Fruit fly (Drosophila melanogaster) whole organism, prepupa: ENCODE results near the gene pie.

Experiments used
- Blimp-1 ChIP-seq: fragments of 200-800 bp; sonication (Bioruptor generic); optimal IDR thresholded peaks from 3 replicates; lab custom pipeline; 2017; ENCODE audit warnings: missing biosample characterization, missing genetic modification characterization, mild to moderate bottlenecking, moderate library complexity, missing genetic modification reagents
- CG10631 ChIP-seq: fragments of 200-800 bp; sonication (Bioruptor generic); optimal IDR thresholded peaks from 2 replicates; lab custom pipeline; 2016; ENCODE audit warnings: missing biosample characterization, missing genetic modification characterization
- CG10669 ChIP-seq: fragments of 200-800 bp; sonication (Bioruptor generic); optimal IDR thresholded peaks from 3 replicates; lab custom pipeline; 2018; ENCODE audit warnings: missing biosample characterization, mild to moderate bottlenecking, missing genetic modification characterization, moderate library complexity
- CG11294 ChIP-seq: fragments of 200-800 bp; sonication (Bioruptor generic); IDR thresholded peaks from 2 replicates; pipeline ENCODE4 v1.3.6; 2022; ENCODE audit warnings: missing biosample characterization, missing genetic modification characterization
- CG15336 ChIP-seq: fragments of 200-800 bp; sonication (Bioruptor generic); IDR thresholded peaks from 2 replicates; pipeline ENCODE4 v1.3.6; 2022; ENCODE audit warnings: missing biosample characterization, missing genetic modification characterization
- CG1621 ChIP-seq: fragments of 200-800 bp; sonication (Bioruptor generic); optimal IDR thresholded peaks from 3 replicates; lab custom pipeline; 2018; ENCODE audit warnings: missing biosample characterization, mild to moderate bottlenecking, missing genetic modification characterization
- CG16779 ChIP-seq: fragments of 200-800 bp; sonication (Bioruptor generic); optimal IDR thresholded peaks from 3 replicates; lab custom pipeline; 2017; ENCODE audit warnings: missing biosample characterization, mild to moderate bottlenecking, missing genetic modification characterization
- CG3032 ChIP-seq: fragments of 200-800 bp; optimal IDR thresholded peaks from 2 replicates; lab custom pipeline; 2019; ENCODE audit warnings: missing biosample characterization, mild to moderate bottlenecking, missing genetic modification characterization, moderate library complexity
- CG31627 ChIP-seq: fragments of 200-800 bp; sonication (Bioruptor generic); optimal IDR thresholded peaks from 3 replicates; lab custom pipeline; 2016; ENCODE audit warnings: missing biosample characterization, missing genetic modification characterization
- CG32006 ChIP-seq: fragments of 200-800 bp; sonication (Bioruptor generic); optimal IDR thresholded peaks from 3 replicates; lab custom pipeline; 2017; ENCODE audit warnings: missing biosample characterization, mild to moderate bottlenecking, missing genetic modification characterization
- CG3919 ChIP-seq: fragments of 200-800 bp; sonication (Bioruptor generic); optimal IDR thresholded peaks from 3 replicates; lab custom pipeline; 2016; ENCODE audit warnings: missing biosample characterization, missing genetic modification characterization
- CG4318 ChIP-seq: fragments of 200-800 bp; sonication (Bioruptor generic); optimal IDR thresholded peaks from 3 replicates; lab custom pipeline; 2017; ENCODE audit warnings: missing biosample characterization, mild to moderate bottlenecking, missing genetic modification characterization
- CG6163 ChIP-seq: fragments of 200-800 bp; sonication (Bioruptor generic); IDR thresholded peaks from 3 replicates; pipeline ENCODE4 v1.3.6; 2022; ENCODE audit warnings: missing biosample characterization, missing genetic modification characterization
- CG6276 ChIP-seq: fragments of 200-800 bp; sonication (Bioruptor generic); optimal IDR thresholded peaks from 2 replicates; lab custom pipeline; 2017; ENCODE audit warnings: missing biosample characterization, mild to moderate bottlenecking, missing genetic modification characterization
- CG6854 ChIP-seq: fragments of 200-800 bp; sonication (Bioruptor generic); optimal IDR thresholded peaks from 2 replicates; lab custom pipeline; 2017; ENCODE audit warnings: missing biosample characterization, mild to moderate bottlenecking, missing genetic modification characterization
- CG7368 ChIP-seq: fragments of 200-800 bp; sonication (Bioruptor generic); optimal IDR thresholded peaks from 3 replicates; lab custom pipeline; 2016; ENCODE audit warnings: missing biosample characterization, missing genetic modification characterization
- CG8119 ChIP-seq: fragments of 200-800 bp; sonication (Bioruptor generic); IDR thresholded peaks from 3 replicates; pipeline ENCODE4 v1.3.6; 2022; ENCODE audit warnings: missing biosample characterization, missing genetic modification characterization
- CG8319 ChIP-seq: fragments of 200-800 bp; sonication (Bioruptor generic); optimal IDR thresholded peaks from 3 replicates; lab custom pipeline; 2016; ENCODE audit warnings: missing biosample characterization, missing genetic modification characterization
- CG8632 ChIP-seq: fragments of 200-800 bp; sonication (Bioruptor generic); optimal IDR thresholded peaks from 3 replicates; lab custom pipeline; 2016; ENCODE audit warnings: missing biosample characterization, missing genetic modification characterization
- CG9139 ChIP-seq: fragments of 200-800 bp; sonication (Bioruptor generic); optimal IDR thresholded peaks from 3 replicates; lab custom pipeline; 2017; ENCODE audit warnings: missing biosample characterization, mild to moderate bottlenecking, missing genetic modification characterization
- Eip78C ChIP-seq: fragments of 200-800 bp; sonication (Bioruptor generic); peaks from one replicate; lab custom pipeline; 2016; ENCODE audit warnings: missing biosample characterization, missing genetic modification characterization
- Eip93F ChIP-seq: fragments of 200-800 bp; sonication (Bioruptor generic); optimal IDR thresholded peaks from 2 replicates; lab custom pipeline; 2016; ENCODE audit warnings: missing biosample characterization, mild to moderate bottlenecking, missing genetic modification characterization
- Ets21C ChIP-seq: fragments of 200-800 bp; sonication (Bioruptor generic); optimal IDR thresholded peaks from 3 replicates; lab custom pipeline; 2016; ENCODE audit warnings: missing biosample characterization, missing genetic modification characterization
- Hr39 ChIP-seq: fragments of 200-800 bp; sonication (Bioruptor generic); optimal IDR thresholded peaks from 2 replicates; lab custom pipeline; 2016; ENCODE audit warnings: missing biosample characterization, missing genetic modification characterization
- Hr4 ChIP-seq: fragments of 200-800 bp; sonication (Bioruptor generic); optimal IDR thresholded peaks from 3 replicates; lab custom pipeline; 2016; ENCODE audit warnings: missing biosample characterization, missing genetic modification characterization
- Lpt ChIP-seq: fragments of 200-800 bp; sonication (Bioruptor generic); optimal IDR thresholded peaks from 3 replicates; lab custom pipeline; 2016; ENCODE audit warnings: missing biosample characterization, missing genetic modification characterization
- OdsH ChIP-seq: fragments of 200-800 bp; sonication (Bioruptor generic); optimal IDR thresholded peaks from 3 replicates; lab custom pipeline; 2016; ENCODE audit warnings: missing biosample characterization, missing genetic modification characterization
- Smox ChIP-seq: fragments of 200-800 bp; sonication (Bioruptor generic); optimal IDR thresholded peaks from 3 replicates; lab custom pipeline; 2016; ENCODE audit warnings: missing biosample characterization, missing genetic modification characterization
- Sox102F ChIP-seq: fragments of 200-800 bp; sonication (Bioruptor generic); optimal IDR thresholded peaks from 2 replicates; lab custom pipeline; 2016; ENCODE audit warnings: missing biosample characterization, mild to moderate bottlenecking, missing genetic modification characterization
- acj6 ChIP-seq: fragments of 200-800 bp; sonication (Bioruptor generic); optimal IDR thresholded peaks from 3 replicates; lab custom pipeline; 2016; ENCODE audit warnings: missing biosample characterization, missing genetic modification characterization
- cyc ChIP-seq: fragments of 200-800 bp; sonication (Bioruptor generic); optimal IDR thresholded peaks from 3 replicates; lab custom pipeline; 2016; ENCODE audit warnings: missing biosample characterization, missing genetic modification characterization
- dac ChIP-seq: fragments of 200-800 bp; sonication (Bioruptor generic); optimal IDR thresholded peaks from 2 replicates; lab custom pipeline; 2017; ENCODE audit warnings: missing biosample characterization, mild to moderate bottlenecking, missing genetic modification characterization
- dsx ChIP-seq: fragments of 200-800 bp; optimal IDR thresholded peaks from 3 replicates; lab custom pipeline; 2019; ENCODE audit warnings: missing biosample characterization, mild to moderate bottlenecking, missing genetic modification characterization, moderate library complexity; ENCODE audit not compliant: poor library complexity, severe bottlenecking
- eg ChIP-seq: fragments of 200-800 bp; sonication (Bioruptor generic); IDR thresholded peaks from 3 replicates; pipeline ENCODE4 v1.3.6; 2022; ENCODE audit warnings: missing biosample characterization, missing genetic modification characterization
- esn ChIP-seq: fragments of 200-800 bp; sonication (Bioruptor generic); optimal IDR thresholded peaks from 2 replicates; lab custom pipeline; 2016; ENCODE audit warnings: missing biosample characterization, mild to moderate bottlenecking, missing genetic modification characterization, moderate library complexity
- fd85E ChIP-seq: fragments of 200-800 bp; sonication (Bioruptor generic); optimal IDR thresholded peaks from 3 replicates; lab custom pipeline; 2016; ENCODE audit warnings: missing biosample characterization, missing genetic modification characterization
- fkh ChIP-seq: fragments of 200-800 bp; sonication (Bioruptor generic); optimal IDR thresholded peaks from 3 replicates; lab custom pipeline; 2017; ENCODE audit warnings: missing biosample characterization, mild to moderate bottlenecking, missing genetic modification characterization, moderate library complexity
- net ChIP-seq: fragments of 200-800 bp; sonication (Bioruptor generic); optimal IDR thresholded peaks from 3 replicates; lab custom pipeline; 2016; ENCODE audit warnings: missing biosample characterization, missing genetic modification characterization
- pdm3 ChIP-seq: fragments of 200-800 bp; sonication (Bioruptor generic); optimal IDR thresholded peaks from 3 replicates; lab custom pipeline; 2016; ENCODE audit warnings: missing biosample characterization, missing genetic modification characterization
- salr ChIP-seq, 2 experiments: fragments of 200-800 bp; sonication (Bioruptor generic); optimal IDR thresholded peaks; 3 replicates each; lab custom pipeline; 2016 to 2018; ENCODE audit warnings: missing biosample characterization in 2 of 2, missing genetic modification characterization in 2 of 2, mild to moderate bottlenecking in 1 of 2
- spab ChIP-seq: fragments of 200-800 bp; sonication (Bioruptor generic); optimal IDR thresholded peaks from 2 replicates; lab custom pipeline; 2017; ENCODE audit warnings: missing biosample characterization, mild to moderate bottlenecking, missing genetic modification characterization, missing genetic modification reagents
- ss ChIP-seq, 2 experiments: fragments of 200-800 bp; sonication (Bioruptor generic); optimal IDR thresholded peaks; 2 replicates in 1 of 2; 3 replicates in 1 of 2; lab custom pipeline; 2017 to 2018; ENCODE audit warnings: mild to moderate bottlenecking in 2 of 2, missing biosample characterization in 2 of 2, missing genetic modification characterization in 2 of 2, moderate library complexity in 1 of 2
- svp ChIP-seq: fragments of 200-800 bp; sonication (Bioruptor generic); peaks from one replicate; lab custom pipeline; 2016; ENCODE audit warnings: missing biosample characterization, missing genetic modification characterization
- topi ChIP-seq: fragments of 200-800 bp; sonication (Bioruptor generic); optimal IDR thresholded peaks from 3 replicates; lab custom pipeline; 2016; ENCODE audit warnings: missing biosample characterization, missing genetic modification characterization

The pie gene

DNA sequence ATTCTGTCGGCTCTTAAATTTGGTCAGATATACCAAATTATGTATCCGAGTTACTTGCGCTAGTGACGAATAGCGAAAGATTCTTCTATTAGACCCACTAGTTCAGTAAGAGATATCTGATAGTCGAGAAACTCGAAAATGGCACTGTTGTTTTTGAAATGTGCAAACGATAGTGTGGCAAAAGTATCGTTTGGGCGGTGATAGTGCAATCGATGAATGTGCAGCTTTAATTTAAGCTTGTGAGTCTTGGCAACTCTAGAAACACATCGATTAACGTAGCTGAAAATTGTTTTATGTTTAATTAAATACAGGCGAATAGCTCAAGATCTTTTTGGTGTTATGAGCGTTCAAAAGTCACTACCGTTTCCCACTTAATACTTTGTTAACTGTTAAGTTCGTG lies 14.7 kb upstream of the pie start, which contains the start of gene STUB1:
STUB1 (plus strand) TSS at position 232 of the 400 bp plus-strand sequence.
- TF ChIP-seq CG32006 (GFP tag; lab: Kevin White, UChicago) (no peak), topi (GFP tag; lab: Kevin White, UChicago) (no peak), Smox (no peak), Hr39 (no peak), CG31627 (peak; percentile 8), esn (GFP tag; lab: Kevin White, UChicago) (peak; percentile 36), acj6 (GFP tag; lab: Kevin White, UChicago) (no peak), fkh (GFP tag; lab: Kevin White, UChicago) (peak; percentile 14)

DNA sequence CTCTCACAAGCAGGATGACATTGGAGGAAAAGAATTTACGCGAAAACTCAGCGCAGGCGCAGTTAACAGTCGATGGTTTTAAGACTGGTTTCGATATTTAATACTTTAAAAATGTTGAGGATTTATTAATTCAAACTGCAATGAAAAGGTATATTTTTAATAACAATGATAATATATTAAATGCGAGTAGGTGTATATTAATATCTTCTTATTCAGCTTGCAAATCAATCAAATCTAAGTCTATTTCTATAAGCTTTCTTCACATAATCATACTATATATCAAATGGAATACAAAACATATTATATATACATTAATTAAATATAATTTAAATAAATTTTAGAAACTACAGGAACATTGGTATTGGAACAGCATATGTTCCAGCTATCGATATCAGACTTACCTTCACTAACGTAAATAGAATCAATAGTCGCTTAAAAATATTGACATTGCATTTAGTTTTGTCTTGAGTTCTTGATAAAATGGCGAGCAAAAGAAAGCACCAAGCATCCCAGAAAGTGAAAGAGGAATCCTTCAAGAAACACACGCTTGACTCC lies 13.1 kb upstream of the pie start, which contains the start of the genes TBC1D16 and holn1:
TBC1D16 (minus strand) TSS at position 51 of the 555 bp plus-strand sequence.
holn1 (plus strand) TSS at position 390 of the 555 bp plus-strand sequence.
- peak; percentile 96 for TF ChIP-seq fkh (GFP tag; lab: Kevin White, UChicago)
- no peak for TF ChIP-seq ss (GFP tag; optimal IDR thresholded peaks at IDR 0.05; lab: Kevin White, UChicago)

DNA sequence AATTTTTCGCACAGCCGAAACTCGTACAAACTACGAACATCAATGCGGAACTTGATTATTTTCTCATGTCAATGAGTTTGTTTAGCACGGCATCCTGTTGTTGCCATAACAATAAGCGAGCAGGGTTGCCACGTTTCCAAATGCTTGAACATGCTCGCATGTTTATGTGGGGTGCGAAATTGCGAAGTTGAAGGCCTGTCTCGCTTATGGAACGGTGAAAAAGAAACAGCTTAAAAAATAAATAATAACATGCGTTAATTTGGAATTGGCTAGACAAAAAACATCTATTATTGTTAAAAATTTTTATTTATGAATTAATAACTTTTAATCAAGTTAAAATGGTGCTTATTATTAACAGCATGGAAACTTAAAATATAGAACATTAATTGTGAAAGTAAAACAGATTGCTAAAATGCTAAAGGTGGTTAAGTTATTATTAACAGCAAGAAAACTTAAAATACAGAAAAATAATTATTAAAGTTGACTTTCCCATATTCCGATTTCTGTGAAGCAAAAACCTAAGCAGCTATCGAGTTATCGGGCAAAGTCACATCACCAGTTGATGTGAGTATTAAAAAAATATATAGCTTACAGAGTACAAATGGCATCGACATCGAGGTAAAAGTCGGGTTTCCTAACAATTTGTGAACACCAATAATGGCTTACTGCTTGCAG lies 8.4 kb upstream of the pie start, which contains the start of the genes Bug22 and TfIIB:
Bug22 (minus strand) TSS at position 117 of the 675 bp plus-strand sequence.
TfIIB (plus strand) TSS at position 537 of the 675 bp plus-strand sequence.
- TF ChIP-seq Lpt (GFP tag; lab: Kevin White, UChicago): no peak
- peak; percentile 78 for TF ChIP-seq cyc (GFP tag; lab: Kevin White, UChicago)
- no peak for TF ChIP-seq Ets21C
- TF ChIP-seq CG3032 (tag; lab: Kevin White, UChicago): peak; percentile 59
- TF ChIP-seq CG11294 (GFP tag; lab: Robert Waterston, UW): no peak
- peak; percentile 25 for TF ChIP-seq CG8319 (GFP tag; lab: Kevin White, UChicago)
- TF ChIP-seq Smox: no peak
- no peak for TF ChIP-seq CG9139
- TF ChIP-seq fkh (GFP tag; lab: Kevin White, UChicago): peak; percentile 68
- no peak for TF ChIP-seq Hr39
- no peak for TF ChIP-seq Sox102F
- TF ChIP-seq CG6163 (GFP tag; lab: Robert Waterston, UW): peak; percentile 71; the same call in 2 of the 3 replicates
- TF ChIP-seq CG15336: 0 out of 2 replicates have a peak, but pooled peaks have one; percentile 30
- TF ChIP-seq CG32006 (GFP tag; lab: Kevin White, UChicago): no peak
- peak; percentile 74 for TF ChIP-seq acj6 (GFP tag; lab: Kevin White, UChicago)
- TF ChIP-seq Blimp-1: no peak
- TF ChIP-seq dsx (GFP tag; lab: Kevin White, UChicago): no peak
- peak; percentile 75 for TF ChIP-seq CG31627
- TF ChIP-seq fd85E: no peak
- peak; percentile 82 for TF ChIP-seq esn (GFP tag; lab: Kevin White, UChicago)
- no peak for TF ChIP-seq pdm3
- TF ChIP-seq CG8119: no peak
- no peak for TF ChIP-seq CG6276 (GFP tag; lab: Kevin White, UChicago)
- no peak for TF ChIP-seq CG10669 (GFP tag; lab: Kevin White, UChicago)
- TF ChIP-seq salr (GFP tag; optimal IDR thresholded peaks at IDR 0.05; lab: Kevin White, UChicago): no peak
- TF ChIP-seq Eip93F (GFP tag; lab: Kevin White, UChicago): no peak
- TF ChIP-seq CG16779: no peak
- TF ChIP-seq dac: no peak
- TF ChIP-seq net (GFP tag; lab: Kevin White, UChicago): no peak
- no peak for TF ChIP-seq CG7368
- TF ChIP-seq CG6854 (GFP tag; lab: Kevin White, UChicago): no peak
- TF ChIP-seq spab (GFP tag; lab: Kevin White, UChicago): no peak
- TF ChIP-seq ss (GFP tag; optimal IDR thresholded peaks at IDR 0.05; lab: Kevin White, UChicago): no peak
- TF ChIP-seq topi (GFP tag; lab: Kevin White, UChicago): peak; percentile 69
- TF ChIP-seq eg (GFP tag; lab: Robert Waterston, UW): no peak; the same call in 2 of the 3 replicates
- TF ChIP-seq svp (GFP tag; lab: Kevin White, UChicago): no peak
- no peak for TF ChIP-seq Hr4 (GFP tag; lab: Kevin White, UChicago)
- TF ChIP-seq CG3919: no peak
- no peak for TF ChIP-seq OdsH
- peak; percentile 91 for TF ChIP-seq Eip78C
- no peak for TF ChIP-seq CG4318
- TF ChIP-seq CG1621 (tag; lab: Kevin White, UChicago): no peak
- TF ChIP-seq CG8632 (GFP tag; lab: Kevin White, UChicago): no peak
- no peak for TF ChIP-seq CG10631 (GFP tag; lab: Kevin White, UChicago)
